Fruit fly (Drosophila melanogaster): ENCODE results near the gene CG33293.
A peak's percentile ranks its signal among the peaks of the same experiment; 100 is the strongest.

The CG33293 gene

dm6 chr3R:5240721-5241120 is at the start of gene CG33293:
CG33293 (minus strand) TSS chr3R:5240735.
- TF ChIP-seq CG9948 (tag; optimal IDR thresholded peaks at IDR 0.05) (no peak), Pif1B (GFP tag; optimal IDR thresholded peaks at IDR 0.05) (no peak), gl (tag; optimal IDR thresholded peaks at IDR 0.05) (no peak), fd96Ca (GFP tag; IDR thresholded peaks at IDR 0.05) (no peak), CG4496 (GFP tag; IDR thresholded peaks at IDR 0.05) (no peak), CG8159 (tag; optimal IDR thresholded peaks at IDR 0.05) (no peak), CG14655 (GFP tag; optimal IDR thresholded peaks at IDR 0.05) (no peak), Pif1A (GFP tag; optimal IDR thresholded peaks at IDR 0.05) (no peak), D1 (tag; optimal IDR thresholded peaks at IDR 0.05) (no peak), CG32121 (GFP tag; IDR thresholded peaks at IDR 0.05) (no peak), CG34367 (tag; optimal IDR thresholded peaks at IDR 0.05) (no peak), EcR (GFP tag; optimal IDR thresholded peaks at IDR 0.05) (no peak), rn (GFP tag; IDR thresholded peaks at IDR 0.05) (no peak), CG17806 (tag; optimal IDR thresholded peaks at IDR 0.05) (no peak), CG15710 (tag; optimal IDR thresholded peaks at IDR 0.05) (no peak), Ets98B (GFP tag; IDR thresholded peaks at IDR 0.05) (no peak), CG13204 (GFP tag; optimal IDR thresholded peaks at IDR 0.05) (no peak), Snoo (tag; optimal IDR thresholded peaks at IDR 0.05) (no peak), CG12605 (GFP tag; IDR thresholded peaks at IDR 0.05) (no peak)

- no peak for TF ChIP-seq CG4496 (GFP tag; IDR thresholded peaks at IDR 0.05)
- no peak for TF ChIP-seq CG17806 (tag; optimal IDR thresholded peaks at IDR 0.05)
- no peak for TF ChIP-seq CG13204 (GFP tag; optimal IDR thresholded peaks at IDR 0.05)
- TF ChIP-seq CG32121 (GFP tag; IDR thresholded peaks at IDR 0.05) = no peak
Observed at dm6 chr3R:5287965-5288364, 47.4 kb upstream of the CG33293 start.

- TF ChIP-seq Ets98B (GFP tag; IDR thresholded peaks at IDR 0.05) (peak; percentile 31; the same call in 1 of the 2 replicates), fd96Ca (GFP tag; IDR thresholded peaks at IDR 0.05) (peak; percentile 54; the same call in 2 of the 3 replicates), CG13204 (GFP tag; optimal IDR thresholded peaks at IDR 0.05) (no peak), CG32121 (GFP tag; IDR thresholded peaks at IDR 0.05) (0 out of 2 replicates have a peak, but pooled peaks have one; percentile 23), CG8301 (tag; optimal IDR thresholded peaks at IDR 0.05) (no peak)
Observed at dm6 chr3R:5286918-5287636, 46.5 kb upstream of the CG33293 start.

- TF ChIP-seq CG32121 (GFP tag; IDR thresholded peaks at IDR 0.05) (no peak), CG4496 (GFP tag; IDR thresholded peaks at IDR 0.05) (no peak), CG8301 (tag; optimal IDR thresholded peaks at IDR 0.05) (no peak), CG10348 (GFP tag; IDR thresholded peaks at IDR 0.05) (no peak), Pif1B (GFP tag; optimal IDR thresholded peaks at IDR 0.05) (no peak), CG34367 (tag; optimal IDR thresholded peaks at IDR 0.05) (no peak), CG17806 (tag; optimal IDR thresholded peaks at IDR 0.05) (no peak), gl (tag; optimal IDR thresholded peaks at IDR 0.05) (no peak), CG14655 (GFP tag; optimal IDR thresholded peaks at IDR 0.05) (no peak), CG8159 (tag; optimal IDR thresholded peaks at IDR 0.05) (no peak), fd96Ca (GFP tag; IDR thresholded peaks at IDR 0.05) (no peak), CG12605 (GFP tag; IDR thresholded peaks at IDR 0.05) (no peak)
Observed at dm6 chr3R:5285937-5286336, 45.4 kb upstream of the CG33293 start.

- peak; percentile 88 for TF ChIP-seq CG9948 (tag; optimal IDR thresholded peaks at IDR 0.05)
- peak; percentile 83 for TF ChIP-seq CG32121 (GFP tag; IDR thresholded peaks at IDR 0.05)
- TF ChIP-seq Pif1A (GFP tag; optimal IDR thresholded peaks at IDR 0.05) = peak; percentile 83
- no peak for TF ChIP-seq EcR (GFP tag; optimal IDR thresholded peaks at IDR 0.05)
- TF ChIP-seq D1 (tag; optimal IDR thresholded peaks at IDR 0.05) = peak; percentile 62
- peak; percentile 84 for TF ChIP-seq CG17806 (tag; optimal IDR thresholded peaks at IDR 0.05)
- TF ChIP-seq gl (tag; optimal IDR thresholded peaks at IDR 0.05) = peak; percentile 60
- TF ChIP-seq CG34367 (tag; optimal IDR thresholded peaks at IDR 0.05) = peak; percentile 76
- TF ChIP-seq rn (GFP tag; IDR thresholded peaks at IDR 0.05) = peak; percentile 74
- TF ChIP-seq CG12605 (GFP tag; IDR thresholded peaks at IDR 0.05) = peak; percentile 66
- TF ChIP-seq Pif1B (GFP tag; optimal IDR thresholded peaks at IDR 0.05) = peak; percentile 83
- peak; percentile 95 for TF ChIP-seq CG14655 (GFP tag; optimal IDR thresholded peaks at IDR 0.05)
- peak; percentile 70; the same call in 1 of the 2 replicates for TF ChIP-seq Ets98B (GFP tag; IDR thresholded peaks at IDR 0.05)
- peak; percentile 80 for TF ChIP-seq CG15710 (tag; optimal IDR thresholded peaks at IDR 0.05)
- peak; percentile 85 for TF ChIP-seq CG8159 (tag; optimal IDR thresholded peaks at IDR 0.05)
- 0 out of 2 replicates have a peak, but pooled peaks have one; percentile 56 for TF ChIP-seq CG10348 (GFP tag; IDR thresholded peaks at IDR 0.05)
- TF ChIP-seq fd96Ca (GFP tag; IDR thresholded peaks at IDR 0.05) = peak; percentile 92
- TF ChIP-seq Snoo (tag; optimal IDR thresholded peaks at IDR 0.05) = peak; percentile 83
- peak; percentile 86 for TF ChIP-seq CG4496 (GFP tag; IDR thresholded peaks at IDR 0.05)
- TF ChIP-seq CG8301 (tag; optimal IDR thresholded peaks at IDR 0.05) = peak; percentile 94
- no peak for TF ChIP-seq CG13204 (GFP tag; optimal IDR thresholded peaks at IDR 0.05)
Observed at dm6 chr3R:5283360-5283963, 42.9 kb upstream of the CG33293 start.

dm6 chr3R:5282755-5283359 is 42.3 kb upstream of the CG33293 start:
- TF ChIP-seq Ets98B (GFP tag; IDR thresholded peaks at IDR 0.05) = peak; percentile 72
- TF ChIP-seq EcR (GFP tag; optimal IDR thresholded peaks at IDR 0.05) = peak; percentile 17
- TF ChIP-seq D1 (tag; optimal IDR thresholded peaks at IDR 0.05) = no peak
- TF ChIP-seq CG4496 (GFP tag; IDR thresholded peaks at IDR 0.05) = peak; percentile 74
- peak; percentile 95 for TF ChIP-seq CG12605 (GFP tag; IDR thresholded peaks at IDR 0.05)
- no peak for TF ChIP-seq Pif1A (GFP tag; optimal IDR thresholded peaks at IDR 0.05)
- peak; percentile 69; the same call in 1 of the 3 replicates for TF ChIP-seq fd96Ca (GFP tag; IDR thresholded peaks at IDR 0.05)
- TF ChIP-seq CG10348 (GFP tag; IDR thresholded peaks at IDR 0.05) = no peak
- peak; percentile 76 for TF ChIP-seq CG13204 (GFP tag; optimal IDR thresholded peaks at IDR 0.05)

All from whole organism, pupa.